Worm (Caenorhabditis elegans) whole organism, L4/young adult: Measurements from ENCODE around the gene F46C5.9.

Source experiments
- dao-5 ChIP-seq: sonication (generic microtip); optimal IDR thresholded peaks from 2 replicates; lab custom pipeline; 2016; ENCODE audit warnings: missing genotype, missing genetic modification characterization, moderate library complexity, missing compliant biosample characterization
- him-1 ChIP-seq: sonication (generic microtip); optimal IDR thresholded peaks from 2 replicates; lab custom pipeline; 2016; ENCODE audit warnings: missing genotype, missing genetic modification reagents, missing genetic modification characterization, missing compliant biosample characterization

- no peak for TF ChIP-seq dao-5 (tag; lab: Kevin White, UChicago)
- no peak for TF ChIP-seq him-1 (tag; lab: Kevin White, UChicago)
Observed at ce11 chrII:8814231-8814630, 3.7 kb upstream of the F46C5.9 start.
